Fruit fly (Drosophila melanogaster): Measurements from ENCODE around the gene CG33939.

CG33939 gene

DNA sequence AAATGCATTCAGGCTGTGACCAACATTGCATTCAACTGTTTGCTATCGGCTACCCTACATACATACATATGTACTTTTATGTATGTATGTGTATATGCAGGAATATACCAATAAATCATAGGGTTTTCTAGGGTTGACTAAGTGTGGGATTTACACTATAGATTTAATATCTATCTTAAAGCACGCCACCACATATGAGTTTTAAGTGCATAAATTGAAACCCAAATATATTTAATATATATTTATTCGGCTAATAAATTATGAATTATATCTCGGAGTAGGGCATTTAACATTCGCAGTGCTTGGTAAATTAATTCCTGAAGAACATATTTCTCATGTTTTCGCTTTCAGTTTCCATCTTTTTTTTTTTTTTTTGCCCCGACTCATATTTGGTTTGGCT, 14.8 kb downstream of the CG33939 start:
- TF ChIP-seq CG8478 (optimal IDR thresholded peaks at IDR 0.05), result no peak
- TF ChIP-seq CTCF (optimal IDR thresholded peaks at IDR 0.05), result no peak

DNA sequence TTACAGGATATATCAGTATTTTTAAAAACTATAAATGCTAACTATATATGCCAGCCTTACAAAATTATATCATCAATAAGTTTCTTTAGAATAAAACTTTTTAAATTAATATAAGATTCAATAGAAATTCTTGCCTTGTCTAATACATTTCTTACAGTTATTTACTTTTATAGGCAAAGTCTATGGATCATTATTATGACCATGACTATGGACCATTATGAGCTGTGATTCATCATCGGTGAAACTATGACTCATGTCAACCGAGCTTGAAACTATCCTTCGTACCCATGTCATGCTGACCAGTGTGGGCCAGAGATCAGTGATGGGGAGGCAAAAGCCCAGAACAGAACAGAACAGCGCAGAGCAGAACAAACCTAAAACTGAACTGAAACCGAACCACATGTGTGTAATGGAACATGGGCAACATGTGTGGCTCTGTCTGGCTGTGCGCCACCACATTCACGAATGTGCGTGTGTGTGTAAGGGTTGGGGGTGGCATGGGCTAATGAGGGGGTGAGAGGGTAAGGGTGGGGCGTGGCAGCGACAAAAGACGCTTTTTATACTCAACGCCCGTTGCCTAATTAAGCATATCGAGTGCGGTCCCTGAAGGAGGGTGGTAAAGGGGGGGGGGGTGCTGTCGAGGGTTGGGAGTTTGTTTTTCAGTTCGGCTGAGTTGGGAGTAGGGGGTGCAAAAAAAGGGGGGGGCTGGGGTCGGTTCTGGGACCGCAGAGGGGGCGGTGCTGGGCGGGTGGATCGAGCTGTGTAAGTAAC, 16.0 kb downstream of the CG33939 start:
- TF ChIP-seq CG8478 (optimal IDR thresholded peaks at IDR 0.05) (no peak), CTCF (optimal IDR thresholded peaks at IDR 0.05) (no peak)

DNA sequence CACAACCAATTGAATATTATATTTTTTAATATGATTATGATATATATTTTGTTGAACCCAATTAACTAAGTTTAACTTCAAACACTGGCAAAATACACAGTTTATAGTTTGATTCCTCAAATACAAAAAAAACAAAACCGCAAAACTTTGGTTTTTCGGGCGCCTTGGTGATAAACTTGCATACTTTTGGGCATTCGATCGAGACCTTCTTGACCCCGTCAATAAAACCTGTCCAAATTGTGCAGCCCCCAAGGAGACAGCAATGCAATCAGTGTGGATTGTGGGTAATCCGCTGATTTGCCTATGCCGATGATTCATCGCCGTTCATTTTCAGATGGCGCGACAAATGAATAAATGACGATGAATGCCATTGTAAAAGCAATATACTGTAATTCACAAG, 17.2 kb downstream of the CG33939 start:
- TF ChIP-seq CG8478 (optimal IDR thresholded peaks at IDR 0.05), result no peak
- no peak for TF ChIP-seq CTCF (optimal IDR thresholded peaks at IDR 0.05)

- TF ChIP-seq CTCF (optimal IDR thresholded peaks at IDR 0.05) (no peak), CG8478 (optimal IDR thresholded peaks at IDR 0.05) (no peak)
Measured at dm6 chrX:19155922-19156437, 18.7 kb downstream of the CG33939 start.

- no peak for TF ChIP-seq CG8478 (optimal IDR thresholded peaks at IDR 0.05)
- TF ChIP-seq CTCF (optimal IDR thresholded peaks at IDR 0.05), result no peak
Measured at dm6 chrX:19154998-19155397, 19.7 kb downstream of the CG33939 start.

DNA sequence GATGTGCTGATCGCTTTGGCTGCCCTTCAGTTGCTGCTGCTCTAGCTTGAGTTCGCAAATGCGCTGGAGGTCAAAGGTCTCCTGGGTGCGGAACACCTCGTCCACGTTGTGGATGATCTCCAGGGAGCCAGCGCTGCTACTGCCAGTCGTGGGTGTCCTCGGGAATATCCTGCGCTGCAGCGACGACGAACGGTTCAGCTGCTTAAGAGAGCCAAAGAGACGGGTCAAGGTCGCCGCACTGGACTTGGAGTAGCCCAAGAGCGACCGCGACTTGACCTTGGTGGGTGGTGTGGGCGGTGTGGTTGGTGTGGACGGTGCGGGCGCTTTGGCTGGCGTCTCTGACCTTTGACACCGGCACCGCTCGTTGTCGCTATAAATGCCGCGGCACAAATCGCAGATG, 20.5 kb downstream of the CG33939 start:
- TF ChIP-seq CG8478 (optimal IDR thresholded peaks at IDR 0.05) (no peak), CTCF (optimal IDR thresholded peaks at IDR 0.05) (no peak)

DNA sequence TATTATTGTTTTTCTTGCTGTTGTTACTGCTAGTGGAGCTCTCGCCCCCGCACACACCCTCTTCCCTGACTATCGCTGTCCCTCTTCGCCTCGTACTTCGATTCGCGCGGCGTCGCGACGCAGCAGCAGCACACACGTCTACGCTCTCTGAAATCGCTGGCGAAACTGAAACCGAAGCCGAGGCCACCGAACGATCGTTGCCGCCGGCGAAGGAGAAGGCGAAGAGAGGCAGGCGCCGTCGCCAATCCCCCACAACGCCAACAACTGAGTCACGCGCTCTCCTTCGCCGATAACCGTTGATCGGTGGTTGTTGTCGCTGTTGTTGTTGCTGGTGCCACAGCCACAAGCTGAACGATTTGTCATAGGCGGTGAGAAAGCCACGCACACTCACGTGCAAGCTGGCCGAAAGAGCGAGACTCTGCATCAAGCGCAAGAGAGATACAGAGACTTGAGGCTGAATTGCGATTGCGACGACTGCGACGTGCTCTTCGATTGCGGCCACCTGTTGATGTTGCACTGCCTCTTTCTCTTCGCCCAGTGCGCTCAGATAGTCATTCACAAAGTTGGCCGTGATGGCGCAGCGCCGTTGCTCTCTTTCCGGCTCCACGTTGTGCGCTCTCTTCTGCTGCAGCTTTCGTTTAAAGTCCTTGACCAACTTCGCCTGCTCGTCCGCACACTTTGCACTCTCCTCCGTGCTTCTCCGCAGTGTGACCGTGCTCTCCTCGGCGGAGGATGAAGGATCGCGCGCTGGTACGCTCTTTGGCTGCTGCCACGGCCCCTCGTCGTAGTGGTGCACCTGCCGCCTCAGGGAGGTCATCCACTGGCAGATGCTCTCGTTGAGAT, 21.2 kb downstream of the CG33939 start:
- no peak for TF ChIP-seq CTCF (optimal IDR thresholded peaks at IDR 0.05)
- TF ChIP-seq CG8478 (optimal IDR thresholded peaks at IDR 0.05), result no peak

dm6 chrX:19152570-19153287, 22.0 kb downstream of the CG33939 start:
- TF ChIP-seq CG8478 (optimal IDR thresholded peaks at IDR 0.05) (no peak), CTCF (optimal IDR thresholded peaks at IDR 0.05) (no peak)

DNA sequence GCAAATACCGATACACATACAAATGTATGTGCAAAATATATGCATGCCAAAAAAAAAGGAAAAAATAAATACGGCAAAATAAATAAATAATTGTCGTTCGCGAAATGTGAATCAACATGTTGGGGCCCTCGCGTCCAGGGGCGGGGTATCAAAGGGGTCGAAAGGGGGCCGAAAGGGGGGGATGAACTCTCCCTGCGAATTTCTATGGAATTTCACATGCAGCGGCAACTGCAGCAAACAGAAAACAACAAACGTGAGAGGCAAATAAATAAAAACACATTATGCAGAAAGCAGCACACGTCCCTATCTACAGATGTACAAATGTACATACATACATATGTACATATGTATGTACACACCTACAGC, 25.2 kb downstream of the CG33939 start:
- TF ChIP-seq CTCF (optimal IDR thresholded peaks at IDR 0.05) (no peak), CG8478 (optimal IDR thresholded peaks at IDR 0.05) (no peak)

DNA sequence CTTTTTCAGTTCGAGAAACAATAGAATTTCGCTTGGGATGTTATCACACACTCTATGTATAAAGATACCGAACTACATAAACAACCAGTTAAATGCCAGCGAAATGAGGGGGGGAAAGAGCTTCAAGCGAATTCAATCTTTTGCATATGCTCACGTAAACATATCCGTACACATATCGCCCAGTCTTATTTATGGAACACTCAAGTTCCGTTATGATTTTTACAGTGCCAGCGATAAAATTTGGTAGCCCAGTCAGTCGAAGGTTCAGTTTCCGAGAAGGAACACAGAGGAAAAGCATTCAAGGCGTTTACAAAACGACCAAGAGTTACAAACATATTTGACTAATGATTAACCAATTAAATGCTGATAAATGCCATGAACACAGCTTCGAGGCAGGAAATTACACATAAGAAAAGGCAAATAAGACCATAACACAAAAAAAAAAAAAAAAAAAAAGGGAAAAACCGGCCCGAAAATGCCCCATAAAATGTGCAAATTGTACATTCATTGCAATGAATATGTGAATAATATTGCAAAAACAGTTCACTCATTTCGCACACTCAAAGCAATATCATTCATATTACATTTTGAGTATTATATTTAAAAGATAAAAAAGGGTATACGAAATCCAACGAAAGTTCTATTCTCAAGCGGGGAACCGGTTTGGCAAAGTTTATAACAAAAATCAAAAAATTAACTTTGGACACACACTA, 25.7 kb downstream of the CG33939 start:
- TF ChIP-seq CTCF (optimal IDR thresholded peaks at IDR 0.05), result no peak
- TF ChIP-seq CG8478 (optimal IDR thresholded peaks at IDR 0.05), result no peak

DNA sequence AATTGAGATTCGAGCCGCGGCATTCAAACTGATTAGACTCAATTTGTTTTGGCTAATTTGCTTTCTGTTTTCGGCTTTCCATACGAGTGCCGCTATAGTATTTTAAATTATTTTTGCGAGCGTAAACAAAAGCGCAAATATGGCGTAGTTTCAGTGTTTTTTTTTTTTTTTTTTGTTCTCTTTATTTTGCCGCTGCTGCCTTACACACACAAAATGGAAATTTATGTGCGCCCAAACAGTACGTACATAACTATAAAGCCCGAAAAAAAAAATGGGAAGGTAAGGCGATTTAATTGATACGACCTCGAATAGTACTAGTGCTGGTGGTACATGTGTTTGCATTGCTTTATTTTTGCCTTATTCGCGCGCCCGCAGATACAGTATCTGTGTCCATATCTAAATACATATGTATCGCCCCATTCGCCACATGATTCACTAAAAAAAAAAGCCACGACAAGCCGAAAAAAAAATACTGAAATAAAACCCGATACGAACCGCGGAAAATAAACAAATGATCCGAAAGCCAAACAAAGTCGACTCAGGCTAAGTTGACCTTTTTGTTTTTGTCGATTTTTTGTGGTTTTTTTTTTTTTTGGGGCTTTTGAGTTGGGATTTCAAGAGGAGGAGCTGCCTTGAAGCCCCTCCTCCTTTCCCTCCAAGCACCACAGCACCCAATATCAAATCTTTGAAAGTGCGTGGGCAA, 26.6 kb downstream of the CG33939 start:
- TF ChIP-seq CG8478 (optimal IDR thresholded peaks at IDR 0.05) (no peak), CTCF (optimal IDR thresholded peaks at IDR 0.05) (no peak)

DNA sequence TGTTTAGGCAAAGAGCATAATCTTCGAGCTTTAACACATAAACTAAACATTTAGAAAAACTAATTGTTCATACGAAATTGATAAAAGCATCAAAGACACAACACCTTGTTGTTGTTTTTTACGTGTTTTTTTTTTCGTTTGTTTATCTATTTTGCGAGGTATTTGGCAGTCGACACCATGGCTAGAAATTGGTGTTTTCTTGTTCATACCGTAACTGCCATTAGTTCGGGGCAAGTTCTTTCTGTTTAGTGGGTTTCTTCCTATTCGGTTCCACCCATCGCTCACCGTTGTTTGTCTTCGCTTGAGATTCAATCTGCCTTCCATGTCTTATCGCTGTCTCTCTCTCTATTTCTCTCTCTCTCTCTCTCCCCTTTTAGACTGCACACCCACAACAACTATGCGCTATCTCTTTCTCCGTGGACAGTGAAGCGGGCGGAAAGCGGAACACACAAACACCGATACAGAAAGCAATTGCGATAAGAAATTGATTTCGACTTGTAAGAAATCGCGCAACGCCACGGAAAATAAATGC, 28.2 kb downstream of the CG33939 start:
- no peak for TF ChIP-seq CG8478 (optimal IDR thresholded peaks at IDR 0.05)
- TF ChIP-seq CTCF (optimal IDR thresholded peaks at IDR 0.05), result no peak

DNA sequence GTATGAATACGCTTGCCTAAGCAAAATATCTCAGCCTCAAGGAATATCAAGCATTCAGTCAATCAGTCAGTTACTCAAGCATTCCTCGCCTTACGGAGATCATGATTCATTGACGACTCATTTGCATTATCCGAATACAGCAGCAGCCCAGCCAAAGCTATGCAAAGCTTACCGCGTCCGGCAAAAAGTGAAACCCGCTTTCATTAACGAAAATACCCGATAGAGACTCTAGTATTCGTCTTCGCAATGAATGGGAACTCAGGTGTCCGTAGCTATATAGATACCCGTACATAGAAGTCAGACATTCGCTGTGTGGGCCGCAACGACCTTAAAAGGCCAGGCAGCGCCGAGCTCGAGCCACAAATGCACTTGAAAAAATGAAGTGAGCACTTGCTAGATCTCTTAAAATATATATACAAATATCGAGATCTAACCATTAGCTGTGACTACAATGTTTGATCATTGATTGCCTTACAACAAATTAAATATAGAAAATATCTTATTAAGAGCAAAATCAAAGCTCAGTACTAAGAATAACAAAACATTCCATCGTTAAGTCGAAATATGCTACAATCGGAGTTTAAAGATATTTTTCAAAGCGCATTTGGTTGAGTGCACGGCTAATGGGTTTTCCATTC, 29.8 kb downstream of the CG33939 start:
- TF ChIP-seq CTCF (optimal IDR thresholded peaks at IDR 0.05) (no peak), CG8478 (optimal IDR thresholded peaks at IDR 0.05) (no peak)
